Fruit fly (Drosophila melanogaster): Measurements from ENCODE around the gene CG46280.

CG46280 gene

dm6 chr3R:13068022-13068421 is 37.6 kb upstream of the CG46280 start (continued):
- TF ChIP-seq CG18599 (GFP tag; optimal IDR thresholded peaks at IDR 0.05) = peak; percentile 88
- peak; percentile 45 for TF ChIP-seq YL-1 (GFP tag; optimal IDR thresholded peaks at IDR 0.05)
- TF ChIP-seq pan (optimal IDR thresholded peaks at IDR 0.05) = no peak
- TF ChIP-seq pan (GFP tag; optimal IDR thresholded peaks at IDR 0.05 in 1 of 2, IDR thresholded peaks at IDR 0.05 in 1 of 2) = peak in 1 of 2 experiments; percentile 65
- TF ChIP-seq CG4282 (GFP tag; optimal IDR thresholded peaks at IDR 0.05) = peak; percentile 22
- peak; percentile 80 for TF ChIP-seq Sry-β (GFP tag; optimal IDR thresholded peaks at IDR 0.05)
- TF ChIP-seq sr (GFP tag; IDR thresholded peaks at IDR 0.05) = peak; percentile 77
- TF ChIP-seq CG34224 (GFP tag; IDR thresholded peaks at IDR 0.05; ENCODE audit: partially characterized antibody) = no peak
- peak; percentile 80 for TF ChIP-seq Meics (GFP tag; optimal IDR thresholded peaks at IDR 0.05)
- peak; percentile 39 for TF ChIP-seq gcm2 (GFP tag; optimal IDR thresholded peaks at IDR 0.05)
- peak; percentile 49 for TF ChIP-seq sima (GFP tag; optimal IDR thresholded peaks at IDR 0.05)
- peak; percentile 72 for TF ChIP-seq Nf-YA (GFP tag; IDR thresholded peaks at IDR 0.05)
- TF ChIP-seq CG10274 (GFP tag; optimal IDR thresholded peaks at IDR 0.05) = peak; percentile 66
- no peak for TF ChIP-seq Taf1 (GFP tag; IDR thresholded peaks at IDR 0.05)
- TF ChIP-seq Side (GFP tag; optimal IDR thresholded peaks at IDR 0.05) = peak; percentile 73
- TF ChIP-seq wor (GFP tag; IDR thresholded peaks at IDR 0.05) = no peak
- peak; percentile 95 for TF ChIP-seq CG7271 (tag; optimal IDR thresholded peaks at IDR 0.05)
- peak; percentile 45 for TF ChIP-seq az2 (GFP tag; optimal IDR thresholded peaks at IDR 0.05)
- peak; percentile 86 for TF ChIP-seq ara (GFP tag; IDR thresholded peaks at IDR 0.05)
- TF ChIP-seq psq (GFP tag; optimal IDR thresholded peaks at IDR 0.05) = peak; percentile 66
- peak; percentile 62 for TF ChIP-seq CG12155 (GFP tag; optimal IDR thresholded peaks at IDR 0.05)
- no peak; the same call in 1 of the 2 replicates for TF ChIP-seq CG11085 (GFP tag; IDR thresholded peaks at IDR 0.05)
- peak; percentile 76 for TF ChIP-seq CG17829 (tag; optimal IDR thresholded peaks at IDR 0.05)
- no peak for TF ChIP-seq hbn (GFP tag; IDR thresholded peaks at IDR 0.05; ENCODE audit: partially characterized antibody)
- peak; percentile 77 for TF ChIP-seq cwo (GFP tag; optimal IDR thresholded peaks at IDR 0.05)
- TF ChIP-seq ham (GFP tag; IDR thresholded peaks at IDR 0.05) = no peak
- no peak for TF ChIP-seq al (GFP tag; IDR thresholded peaks at IDR 0.05)
- peak; percentile 24 for TF ChIP-seq CG2120 (GFP tag; optimal IDR thresholded peaks at IDR 0.05)
- no peak for TF ChIP-seq cad (GFP tag; optimal IDR thresholded peaks at IDR 0.05)
- peak; percentile 75; the same call in 2 of the 3 replicates for TF ChIP-seq Mrtf (GFP tag; IDR thresholded peaks at IDR 0.05)
- peak; percentile 12 for TF ChIP-seq HLH54F (GFP tag; optimal IDR thresholded peaks at IDR 0.05)
- peak; percentile 91 for TF ChIP-seq CG17568 (GFP tag; optimal IDR thresholded peaks at IDR 0.05)
- peak; percentile 35 for TF ChIP-seq lilli (GFP tag; optimal IDR thresholded peaks at IDR 0.05)
- TF ChIP-seq CG8765 (GFP tag; IDR thresholded peaks at IDR 0.05) = no peak
- peak; percentile 90 for TF ChIP-seq trh (GFP tag; optimal IDR thresholded peaks at IDR 0.05)
- TF ChIP-seq CG1792 (GFP tag; optimal IDR thresholded peaks at IDR 0.05) = peak; percentile 93
- peak; percentile 76 for TF ChIP-seq CG18476 (GFP tag; optimal IDR thresholded peaks at IDR 0.05)
- peak; percentile 68 for TF ChIP-seq bigmax (GFP tag; optimal IDR thresholded peaks at IDR 0.05)
- peak; percentile 52 for TF ChIP-seq her (GFP tag; optimal IDR thresholded peaks at IDR 0.05)
- no peak for TF ChIP-seq eve (GFP tag; optimal IDR thresholded peaks at IDR 0.05)
- peak; percentile 95 for TF ChIP-seq CG14710 (tag; optimal IDR thresholded peaks at IDR 0.05)
- peak; percentile 67 for TF ChIP-seq CG8944 (GFP tag; optimal IDR thresholded peaks at IDR 0.05)
- TF ChIP-seq Lhr (GFP tag; optimal IDR thresholded peaks at IDR 0.05) = peak; percentile 86
- peak; percentile 64; the same call in 1 of the 3 replicates for TF ChIP-seq ken (GFP tag; IDR thresholded peaks at IDR 0.05)
- TF ChIP-seq kay (GFP tag; optimal IDR thresholded peaks at IDR 0.05) = peak; percentile 75
- no peak for TF ChIP-seq D (optimal IDR thresholded peaks at IDR 0.05)
- peak; percentile 91 for TF ChIP-seq D (GFP tag; optimal IDR thresholded peaks at IDR 0.05)
- TF ChIP-seq maf-S (GFP tag; optimal IDR thresholded peaks at IDR 0.05) = peak; percentile 65
- TF ChIP-seq Optix (GFP tag; IDR thresholded peaks at IDR 0.05) = peak; percentile 42; the same call in 1 of the 3 replicates
- TF ChIP-seq CG2712 (tag; optimal IDR thresholded peaks at IDR 0.05) = peak; percentile 88
- peak; percentile 95 for TF ChIP-seq CG12071 (GFP tag; optimal IDR thresholded peaks at IDR 0.05)
- TF ChIP-seq Gsc (GFP tag; IDR thresholded peaks at IDR 0.05) = no peak

All from whole organism, embryonic.